Fruit fly (Drosophila melanogaster): Measurements from ENCODE around the gene dac.

dac gene

dm6 chr2L:16531507-16532134 is 45.8 kb upstream of the dac start:
- TF ChIP-seq CG34367 (tag; optimal IDR thresholded peaks at IDR 0.05): no peak
- no peak for TF ChIP-seq CG12605 (GFP tag; IDR thresholded peaks at IDR 0.05)
- no peak for TF ChIP-seq CG4496 (GFP tag; IDR thresholded peaks at IDR 0.05)
- TF ChIP-seq CG8159 (tag; optimal IDR thresholded peaks at IDR 0.05): no peak
- TF ChIP-seq Pif1A (GFP tag; optimal IDR thresholded peaks at IDR 0.05): no peak
- no peak for TF ChIP-seq CG14655 (GFP tag; optimal IDR thresholded peaks at IDR 0.05)
- no peak for TF ChIP-seq Snoo (tag; optimal IDR thresholded peaks at IDR 0.05)
- TF ChIP-seq rn (GFP tag; IDR thresholded peaks at IDR 0.05): no peak
- TF ChIP-seq Pif1B (GFP tag; optimal IDR thresholded peaks at IDR 0.05): no peak
- TF ChIP-seq CG8301 (tag; optimal IDR thresholded peaks at IDR 0.05): no peak
- TF ChIP-seq CG17806 (tag; optimal IDR thresholded peaks at IDR 0.05): no peak
- no peak for TF ChIP-seq CG32121 (GFP tag; IDR thresholded peaks at IDR 0.05)
- TF ChIP-seq fd96Ca (GFP tag; IDR thresholded peaks at IDR 0.05): no peak
- no peak for TF ChIP-seq EcR (GFP tag; optimal IDR thresholded peaks at IDR 0.05)

- TF ChIP-seq gl (tag; optimal IDR thresholded peaks at IDR 0.05): no peak
- TF ChIP-seq CG32121 (GFP tag; IDR thresholded peaks at IDR 0.05): peak; percentile 31
- TF ChIP-seq Ets98B (GFP tag; IDR thresholded peaks at IDR 0.05): peak; percentile 37; the same call in 1 of the 2 replicates
- TF ChIP-seq CG14655 (GFP tag; optimal IDR thresholded peaks at IDR 0.05): peak; percentile 13
- peak; percentile 51; the same call in 1 of the 3 replicates for TF ChIP-seq fd96Ca (GFP tag; IDR thresholded peaks at IDR 0.05)
- peak; percentile 66; the same call in 2 of the 3 replicates for TF ChIP-seq CG4496 (GFP tag; IDR thresholded peaks at IDR 0.05)
- TF ChIP-seq CG17806 (tag; optimal IDR thresholded peaks at IDR 0.05): no peak
Observed at dm6 chr2L:16530809-16531208, 45.0 kb upstream of the dac start.

DNA sequence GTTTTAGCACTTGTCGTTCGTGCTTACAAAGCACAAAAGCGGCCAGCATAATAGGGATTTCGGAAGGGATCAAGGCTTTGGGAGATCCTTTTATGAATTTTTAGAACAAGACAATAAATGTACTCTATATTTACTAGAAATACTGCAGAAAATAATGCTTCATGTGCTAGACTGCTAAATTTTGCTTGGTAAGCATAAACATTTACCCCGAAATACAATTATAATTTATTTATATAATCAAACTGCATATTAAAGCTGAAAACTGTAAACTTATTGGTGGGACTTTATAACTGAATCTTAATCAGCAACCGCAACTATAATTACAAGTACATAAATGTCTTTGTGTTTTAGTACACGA is 44.6 kb upstream of the dac start:
- no peak for TF ChIP-seq CG4496 (GFP tag; IDR thresholded peaks at IDR 0.05)
- TF ChIP-seq EcR (GFP tag; optimal IDR thresholded peaks at IDR 0.05): no peak
- no peak for TF ChIP-seq Pif1B (GFP tag; optimal IDR thresholded peaks at IDR 0.05)
- no peak for TF ChIP-seq fd96Ca (GFP tag; IDR thresholded peaks at IDR 0.05)
- TF ChIP-seq CG34367 (tag; optimal IDR thresholded peaks at IDR 0.05): no peak
- no peak for TF ChIP-seq CG13204 (GFP tag; optimal IDR thresholded peaks at IDR 0.05)

dm6 chr2L:16529485-16530413 is 44.0 kb upstream of the dac start:
- no peak for TF ChIP-seq EcR (GFP tag; optimal IDR thresholded peaks at IDR 0.05)
- TF ChIP-seq CG4496 (GFP tag; IDR thresholded peaks at IDR 0.05): peak; percentile 64; the same call in 1 of the 3 replicates
- TF ChIP-seq CG17806 (tag; optimal IDR thresholded peaks at IDR 0.05): no peak
- TF ChIP-seq CG8301 (tag; optimal IDR thresholded peaks at IDR 0.05): no peak
- TF ChIP-seq CG14655 (GFP tag; optimal IDR thresholded peaks at IDR 0.05): no peak
- TF ChIP-seq CG9948 (tag; optimal IDR thresholded peaks at IDR 0.05): no peak

DNA sequence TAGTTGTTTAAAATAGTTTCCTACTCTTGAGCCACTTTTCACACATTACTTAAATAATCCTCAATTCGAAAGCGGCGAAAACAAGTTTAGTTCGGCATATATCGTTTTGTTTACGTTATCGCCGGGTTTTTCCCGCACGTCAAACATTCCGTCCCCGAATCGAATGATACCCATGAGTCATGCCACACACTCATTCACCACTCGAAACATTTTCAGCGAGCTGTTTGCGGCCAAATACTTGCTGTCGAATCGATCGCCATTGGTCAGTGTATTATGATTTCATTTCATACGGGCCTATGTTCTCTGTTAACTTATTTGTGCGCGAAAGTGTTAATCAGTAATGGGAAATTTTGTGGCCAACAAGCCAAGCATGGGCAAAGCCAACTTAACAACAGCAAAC is 42.7 kb upstream of the dac start:
- TF ChIP-seq CG10348 (GFP tag; IDR thresholded peaks at IDR 0.05) (no peak), CG14655 (GFP tag; optimal IDR thresholded peaks at IDR 0.05) (no peak), CG8301 (tag; optimal IDR thresholded peaks at IDR 0.05) (no peak), CG4496 (GFP tag; IDR thresholded peaks at IDR 0.05) (no peak), Ets98B (GFP tag; IDR thresholded peaks at IDR 0.05) (no peak), gl (tag; optimal IDR thresholded peaks at IDR 0.05) (no peak), rn (GFP tag; IDR thresholded peaks at IDR 0.05) (no peak), CG34367 (tag; optimal IDR thresholded peaks at IDR 0.05) (no peak), CG8159 (tag; optimal IDR thresholded peaks at IDR 0.05) (no peak)

- no peak for TF ChIP-seq CG32121 (GFP tag; IDR thresholded peaks at IDR 0.05)
- TF ChIP-seq Snoo (tag; optimal IDR thresholded peaks at IDR 0.05): peak; percentile 24
Observed at dm6 chr2L:16526578-16526977, 40.8 kb upstream of the dac start.

DNA sequence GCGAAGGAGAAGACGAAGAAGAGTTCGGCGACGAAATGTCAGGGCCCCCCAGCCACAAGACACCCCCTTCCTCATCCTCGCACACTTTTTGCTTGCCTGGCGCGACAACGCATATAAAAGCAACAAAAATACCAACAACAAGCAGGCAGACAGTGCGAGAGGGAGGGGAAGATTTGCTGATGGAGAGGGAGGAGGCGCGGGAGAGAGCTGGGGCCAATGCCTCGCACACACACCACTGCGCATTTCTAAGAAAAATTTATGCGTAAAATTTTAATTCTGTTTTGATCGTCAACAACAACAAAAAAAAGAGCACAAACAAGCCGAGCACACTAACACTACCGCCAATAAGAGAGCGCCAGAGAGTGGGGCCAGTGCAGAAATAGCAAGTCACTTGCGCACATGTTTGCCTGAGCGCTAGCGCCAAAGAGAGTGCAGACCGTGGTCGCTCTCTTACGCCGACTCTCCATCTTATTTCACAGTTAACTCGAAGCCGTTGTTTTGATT is 40.3 kb upstream of the dac start:
- TF ChIP-seq CG32121 (GFP tag; IDR thresholded peaks at IDR 0.05) (peak; percentile 92), CG12605 (GFP tag; IDR thresholded peaks at IDR 0.05) (peak; percentile 59; the same call in 1 of the 2 replicates), Pif1A (GFP tag; optimal IDR thresholded peaks at IDR 0.05) (peak; percentile 60), gl (tag; optimal IDR thresholded peaks at IDR 0.05) (peak; percentile 77), Ets98B (GFP tag; IDR thresholded peaks at IDR 0.05) (peak; percentile 87), CG4496 (GFP tag; IDR thresholded peaks at IDR 0.05) (peak; percentile 76), CG17806 (tag; optimal IDR thresholded peaks at IDR 0.05) (peak; percentile 11), CG10348 (GFP tag; IDR thresholded peaks at IDR 0.05) (peak; percentile 43; the same call in 1 of the 2 replicates), CG14655 (GFP tag; optimal IDR thresholded peaks at IDR 0.05) (peak; percentile 73), Snoo (tag; optimal IDR thresholded peaks at IDR 0.05) (peak; percentile 79), CG15710 (tag; optimal IDR thresholded peaks at IDR 0.05) (peak; percentile 58), CG13204 (GFP tag; optimal IDR thresholded peaks at IDR 0.05) (peak; percentile 93), EcR (GFP tag; optimal IDR thresholded peaks at IDR 0.05) (peak; percentile 99), CG34367 (tag; optimal IDR thresholded peaks at IDR 0.05) (peak; percentile 8), CG8159 (tag; optimal IDR thresholded peaks at IDR 0.05) (peak; percentile 39), CG9948 (tag; optimal IDR thresholded peaks at IDR 0.05) (peak; percentile 40), Pif1B (GFP tag; optimal IDR thresholded peaks at IDR 0.05) (no peak), rn (GFP tag; IDR thresholded peaks at IDR 0.05) (peak; percentile 85), D1 (tag; optimal IDR thresholded peaks at IDR 0.05) (peak; percentile 57), fd96Ca (GFP tag; IDR thresholded peaks at IDR 0.05) (peak; percentile 88; the same call in 2 of the 3 replicates), CG8301 (tag; optimal IDR thresholded peaks at IDR 0.05) (peak; percentile 63)

All from whole organism, pupa.